Fruit fly (Drosophila melanogaster): Measurements from ENCODE around the gene CG15803.

DNA sequence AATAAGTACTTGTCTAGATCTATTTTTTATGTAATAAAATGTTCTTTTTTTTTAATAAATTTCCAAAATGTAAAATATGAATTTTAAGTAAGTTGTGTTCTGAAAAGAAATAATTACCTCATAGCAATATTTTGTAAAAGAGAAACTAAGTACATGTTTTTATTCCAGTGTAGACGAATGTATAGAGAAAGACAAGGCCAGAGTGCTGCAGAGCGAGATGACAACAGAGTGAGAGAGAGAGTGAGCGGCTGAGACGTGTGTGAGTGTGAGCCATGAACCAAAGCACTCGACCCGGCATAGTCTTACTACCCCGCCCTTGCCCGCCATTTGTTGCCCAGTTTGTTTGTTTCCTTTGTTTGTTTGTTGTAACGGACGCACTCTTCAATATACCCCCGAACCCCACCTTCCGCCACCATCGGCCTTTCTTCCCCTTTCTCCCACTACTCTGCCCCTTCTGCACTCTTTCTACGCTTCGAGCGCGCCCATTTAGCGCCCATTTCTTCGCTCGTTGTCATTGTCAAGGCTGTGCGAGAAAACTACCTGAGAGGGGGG lies 49.1 kb downstream of the CG15803 start:
- TF ChIP-seq CG15710 (tag; optimal IDR thresholded peaks at IDR 0.05) (peak; percentile 60), CG10348 (GFP tag; IDR thresholded peaks at IDR 0.05) (0 out of 2 replicates have a peak, but pooled peaks have one; percentile 18), EcR (GFP tag; optimal IDR thresholded peaks at IDR 0.05) (peak; percentile 84), CG34367 (tag; optimal IDR thresholded peaks at IDR 0.05) (peak; percentile 8), CG12605 (GFP tag; IDR thresholded peaks at IDR 0.05) (0 out of 2 replicates have a peak, but pooled peaks have one; percentile 13), gl (tag; optimal IDR thresholded peaks at IDR 0.05) (peak; percentile 42), Ets98B (GFP tag; IDR thresholded peaks at IDR 0.05) (peak; percentile 47; the same call in 1 of the 2 replicates)

Measured in whole organism, pupa.